Fruit fly (Drosophila melanogaster): ENCODE results near the gene CD98hc.

Gene CD98hc

DNA sequence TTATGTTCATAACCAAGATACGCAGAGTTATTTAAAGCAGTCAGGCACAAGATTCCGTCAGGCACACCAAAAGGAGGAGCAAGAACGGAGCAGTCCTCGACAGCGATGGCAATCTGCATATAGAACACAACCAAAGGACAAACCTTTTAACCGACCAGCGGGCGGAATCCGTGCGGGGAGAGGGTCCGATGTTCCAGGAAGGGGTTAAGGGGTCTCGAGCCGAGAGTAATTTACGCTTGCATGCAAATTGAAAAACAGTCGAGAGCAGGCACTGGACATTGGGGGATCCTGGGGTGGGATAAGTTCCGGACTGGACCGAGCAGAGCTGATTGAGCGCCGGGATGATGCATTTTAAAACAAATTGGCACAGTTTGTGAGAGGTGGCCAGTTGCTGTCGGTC is 7.6 kb downstream of the CD98hc start:
- TF ChIP-seq Nf-YB (GFP tag; optimal IDR thresholded peaks at IDR 0.05) (no peak), CG10147 (GFP tag; optimal IDR thresholded peaks at IDR 0.05) (no peak), corto (GFP tag; optimal IDR thresholded peaks at IDR 0.05) (no peak), CG14965 (GFP tag; optimal IDR thresholded peaks at IDR 0.05; ENCODE audit: borderline replicate concordance) (no peak), nerfin-1 (tag; optimal IDR thresholded peaks at IDR 0.05) (no peak), ase (GFP tag; IDR thresholded peaks at IDR 0.05) (no peak), tio (GFP tag; optimal IDR thresholded peaks at IDR 0.05) (no peak)

DNA sequence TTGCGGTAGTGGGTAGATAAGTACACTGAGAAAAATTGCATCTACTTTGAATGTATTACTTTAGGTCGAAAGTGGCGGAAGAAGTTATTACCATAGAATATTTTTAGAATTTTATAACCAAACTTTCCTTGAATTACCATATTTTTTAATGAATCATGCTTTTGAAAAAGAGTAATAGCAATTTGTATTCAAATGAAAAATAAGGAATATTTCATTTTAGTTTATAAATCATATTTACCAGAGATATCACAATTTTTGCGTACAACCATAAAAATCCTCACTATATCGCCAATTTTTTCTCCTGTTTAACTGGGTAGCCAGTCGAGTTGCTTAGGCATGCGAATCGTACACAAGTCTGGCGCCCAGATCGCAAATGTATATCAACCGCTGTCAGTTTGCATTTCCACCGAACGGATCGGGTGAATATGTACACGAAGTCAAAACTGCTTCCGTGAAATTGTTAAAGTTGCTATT is 8.5 kb downstream of the CD98hc start:
- TF ChIP-seq Ets65A (GFP tag), result peak; percentile 39
- TF ChIP-seq seq (GFP tag; IDR thresholded peaks at IDR 0.05), result no peak
- TF ChIP-seq zf30C (GFP tag; optimal IDR thresholded peaks at IDR 0.05), result no peak
- TF ChIP-seq bsh (GFP tag; optimal IDR thresholded peaks at IDR 0.05), result peak in 1 of 2 experiments; percentile 58
- TF ChIP-seq Bgb (GFP tag; IDR thresholded peaks at IDR 0.05; ENCODE audit: partially characterized antibody), result no peak
- TF ChIP-seq nom (GFP tag; optimal IDR thresholded peaks at IDR 0.05), result peak; percentile 42
- peak; percentile 83 for TF ChIP-seq Drgx (GFP tag; IDR thresholded peaks at IDR 0.05)
- TF ChIP-seq gem (tag; optimal IDR thresholded peaks at IDR 0.05), result peak; percentile 1

dm6 chr3R:7968958-7969701 is 9.1 kb downstream of the CD98hc start:
- TF ChIP-seq Trl (optimal IDR thresholded peaks at IDR 0.05), result peak in 1 of 2 experiments; percentile 7
- TF ChIP-seq Trl (GFP tag; optimal IDR thresholded peaks at IDR 0.05), result no peak
- no peak for TF ChIP-seq tio (GFP tag; optimal IDR thresholded peaks at IDR 0.05)
- no peak for TF ChIP-seq crc (GFP tag; optimal IDR thresholded peaks at IDR 0.05)
- TF ChIP-seq bab2 (GFP tag; optimal IDR thresholded peaks at IDR 0.05), result no peak
- TF ChIP-seq Med (GFP tag), result peak; percentile 20

DNA sequence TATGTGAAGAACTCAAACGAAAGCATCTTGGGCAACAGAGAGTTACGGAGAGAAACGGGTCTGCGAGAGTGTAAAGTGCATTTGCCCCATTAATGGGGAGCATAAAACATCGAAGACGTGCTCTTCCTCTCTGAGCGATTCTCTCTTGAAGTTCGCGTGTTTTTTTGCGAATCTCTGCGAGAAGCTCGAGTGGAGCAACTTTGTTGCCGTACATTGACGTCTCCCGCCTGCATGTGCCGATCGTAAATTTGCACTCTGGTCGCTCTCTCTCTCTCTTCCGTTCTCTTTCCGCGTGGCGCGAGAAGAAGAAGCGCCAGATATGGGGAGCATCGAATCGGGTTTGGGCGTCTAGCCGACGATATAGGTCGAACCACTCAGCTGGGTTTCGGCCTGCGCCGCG is 10.4 kb downstream of the CD98hc start:
- no peak for TF ChIP-seq hth (optimal IDR thresholded peaks at IDR 0.05)
- TF ChIP-seq CG33213 (GFP tag; optimal IDR thresholded peaks at IDR 0.05), result no peak
- no peak for TF ChIP-seq phol (tag; optimal IDR thresholded peaks at IDR 0.05)
- peak; percentile 55; the same call in 1 of the 4 replicates for TF ChIP-seq Dll (GFP tag; IDR thresholded peaks at IDR 0.05; ENCODE audit: partially characterized antibody)
- TF ChIP-seq CG31224 (GFP tag; IDR thresholded peaks at IDR 0.05), result no peak
- TF ChIP-seq CG8359 (GFP tag; optimal IDR thresholded peaks at IDR 0.05; ENCODE audit: borderline replicate concordance), result no peak
- TF ChIP-seq CG3838 (GFP tag; optimal IDR thresholded peaks at IDR 0.05), result no peak
- TF ChIP-seq nerfin-1 (tag; optimal IDR thresholded peaks at IDR 0.05), result no peak
- no peak for TF ChIP-seq CoRest (tag; optimal IDR thresholded peaks at IDR 0.05)
- no peak for TF ChIP-seq rib (GFP tag; IDR thresholded peaks at IDR 0.05)
- TF ChIP-seq klu (GFP tag; IDR thresholded peaks at IDR 0.05), result no peak
- no peak for TF ChIP-seq C15 (GFP tag; IDR thresholded peaks at IDR 0.05)
- TF ChIP-seq Drgx (GFP tag; IDR thresholded peaks at IDR 0.05), result peak; percentile 71
- no peak for TF ChIP-seq cg (GFP tag; optimal IDR thresholded peaks at IDR 0.05)
- no peak for TF ChIP-seq CG10543 (GFP tag; optimal IDR thresholded peaks at IDR 0.05)
- peak; percentile 12 for TF ChIP-seq CG3163 (GFP tag; optimal IDR thresholded peaks at IDR 0.05)
- no peak for TF ChIP-seq sr (GFP tag; IDR thresholded peaks at IDR 0.05)
- peak; percentile 52 for TF ChIP-seq CG12769 (tag; optimal IDR thresholded peaks at IDR 0.05)
- TF ChIP-seq Stat92E (GFP tag; optimal IDR thresholded peaks at IDR 0.05), result no peak
- TF ChIP-seq CG15073 (GFP tag; optimal IDR thresholded peaks at IDR 0.05), result no peak
- no peak for TF ChIP-seq seq (GFP tag; IDR thresholded peaks at IDR 0.05)
- TF ChIP-seq lbe (GFP tag; optimal IDR thresholded peaks at IDR 0.05), result peak; percentile 67
- TF ChIP-seq CG2678 (tag; optimal IDR thresholded peaks at IDR 0.05), result no peak
- TF ChIP-seq CG12104 (GFP tag; optimal IDR thresholded peaks at IDR 0.05), result no peak
- TF ChIP-seq ara (GFP tag; IDR thresholded peaks at IDR 0.05), result 0 out of 2 replicates have a peak, but pooled peaks have one; percentile 39
- TF ChIP-seq luna (GFP tag; optimal IDR thresholded peaks at IDR 0.05), result no peak
- no peak for TF ChIP-seq Meics (GFP tag; optimal IDR thresholded peaks at IDR 0.05)
- TF ChIP-seq CG10321 (GFP tag; IDR thresholded peaks at IDR 0.05), result no peak
